Fruit fly (Drosophila melanogaster) whole organism, larva: Measurements from ENCODE around the gene CG18558.
A peak's percentile ranks its signal among the peaks of the same experiment; 100 is the strongest.

Experiments
- noc ChIP-seq: fragments of 200-800 bp; sonication (Bioruptor generic); optimal IDR thresholded peaks from 3 replicates; lab custom pipeline; 2019; ENCODE audit warnings: missing biosample characterization, mild to moderate bottlenecking, missing genetic modification characterization, moderate library complexity

Gene CG18558

DNA sequence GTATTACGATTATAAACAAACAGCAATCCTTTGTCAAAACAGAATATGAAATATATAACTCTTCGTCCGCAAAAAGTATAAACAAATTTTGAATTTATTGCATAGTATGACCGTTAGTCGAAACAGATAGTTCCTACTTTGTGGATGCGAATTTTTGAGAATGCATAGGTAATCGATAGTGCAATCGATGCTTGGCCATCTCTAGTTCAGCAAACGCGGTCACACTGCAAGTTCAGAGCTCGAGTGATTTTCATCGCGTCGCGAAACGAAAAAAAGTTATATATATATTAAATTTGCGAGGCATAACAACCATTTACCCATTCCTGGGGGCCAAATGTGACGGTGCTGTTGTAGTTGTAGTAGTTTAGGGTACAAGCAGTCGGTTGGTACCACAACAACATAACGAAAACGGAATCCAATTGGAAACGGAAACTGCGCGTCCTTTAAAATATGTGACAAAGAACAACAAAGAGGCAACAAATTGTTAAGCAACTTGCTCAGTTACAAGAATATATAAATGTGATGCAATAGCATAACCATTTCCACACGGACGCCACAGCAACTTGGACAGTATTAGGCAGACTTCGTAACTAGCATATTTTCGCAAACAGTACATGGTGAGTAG, 12.8 kb upstream of the CG18558 start, which contains the start of gene CG2991:
Gene CG2991 (plus strand): TSS at position 205 of the 625 bp plus-strand sequence.
- TF ChIP-seq noc = peak; percentile 21

DNA sequence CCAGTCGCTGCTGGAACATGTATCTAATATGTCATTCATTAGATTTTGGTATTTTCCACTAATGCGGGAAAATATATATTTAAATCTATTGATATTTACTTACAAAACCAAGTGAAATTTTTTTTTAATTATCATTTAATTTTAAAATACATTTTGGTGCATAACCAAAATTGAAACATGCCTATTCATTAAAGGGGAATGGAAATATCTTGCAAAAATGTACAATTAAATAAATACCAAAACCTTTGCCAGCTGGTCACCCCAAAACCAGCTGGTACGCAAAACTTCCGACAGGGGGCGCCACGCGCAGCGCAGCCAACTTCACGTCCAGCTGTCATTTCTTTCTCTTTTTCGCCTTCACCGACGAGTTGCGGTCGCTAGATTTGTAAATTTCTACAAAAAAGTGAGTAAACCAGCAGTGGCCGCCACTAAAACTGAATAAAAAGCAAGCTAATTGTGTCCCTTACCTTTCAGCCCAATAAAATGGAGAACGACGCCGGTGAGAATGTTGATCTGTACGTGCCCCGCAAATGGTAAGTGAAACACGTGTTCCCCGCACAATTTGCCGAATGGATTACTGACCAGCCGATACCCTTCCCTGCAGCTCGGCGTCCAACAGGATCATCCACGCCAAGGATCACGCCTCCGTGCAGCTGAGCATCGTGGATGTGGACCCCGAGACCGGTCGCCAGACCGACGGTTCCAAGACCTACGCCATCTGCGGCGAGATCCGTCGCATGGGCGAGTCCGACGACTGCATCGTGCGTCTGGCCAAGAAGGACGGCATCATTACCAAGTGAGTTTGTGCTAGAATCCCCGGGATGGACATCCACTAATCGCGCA, 11.7 kb upstream of the CG18558 start, which contains the start of the genes CG3104 and RpS21:
Gene CG3104 (minus strand): TSS at position 6 of the 843 bp plus-strand sequence.
Gene RpS21 (plus strand): TSS at position 298 of the 843 bp plus-strand sequence.
- TF ChIP-seq noc = peak; percentile 42

DNA sequence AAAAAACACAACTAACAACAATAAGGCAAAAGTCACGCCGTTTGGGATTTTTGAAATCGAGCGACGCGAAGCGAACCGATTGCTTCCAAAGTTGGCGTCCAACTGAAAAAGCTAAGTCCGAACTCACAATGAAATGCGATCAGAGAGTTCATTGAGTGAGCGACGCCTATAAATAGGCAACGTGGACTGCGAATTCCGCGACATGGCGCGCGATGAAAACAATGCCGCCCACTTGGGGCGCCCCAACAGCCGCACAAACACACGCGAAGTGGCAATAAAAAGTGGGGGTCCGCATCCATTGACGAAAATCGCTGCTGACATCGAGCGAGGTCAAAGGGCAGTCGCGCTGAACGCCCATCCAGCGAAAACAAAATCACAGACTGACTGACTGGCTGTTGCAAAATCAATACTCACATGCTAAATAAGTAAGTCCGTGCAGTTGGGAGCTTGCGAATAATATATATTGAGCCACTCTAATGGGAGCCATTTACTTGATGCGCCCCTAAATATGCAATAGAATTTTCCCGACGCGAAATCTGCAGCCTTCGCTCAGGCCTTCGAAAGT, 11.0 kb upstream of the CG18558 start:
- TF ChIP-seq noc = no peak

DNA sequence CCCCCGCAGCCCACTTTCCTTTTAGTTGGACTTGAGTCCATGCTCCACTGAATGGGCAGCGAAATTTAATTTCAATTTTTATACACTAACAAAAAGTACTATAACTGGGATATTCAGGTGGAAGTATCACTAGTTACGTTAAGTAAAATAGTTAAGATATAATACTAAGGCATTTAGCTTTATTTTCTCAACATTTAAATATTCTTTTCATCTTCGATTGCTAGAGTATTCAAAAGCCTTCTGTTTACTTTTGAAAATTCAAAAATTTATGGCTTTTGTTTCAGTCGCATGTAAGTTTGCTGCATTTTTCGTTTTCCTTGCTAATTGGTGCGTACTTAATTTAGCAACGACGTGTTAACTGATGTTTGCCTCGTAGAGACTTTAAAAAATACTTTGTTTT, 7.3 kb upstream of the CG18558 start:
- no peak for TF ChIP-seq noc

DNA sequence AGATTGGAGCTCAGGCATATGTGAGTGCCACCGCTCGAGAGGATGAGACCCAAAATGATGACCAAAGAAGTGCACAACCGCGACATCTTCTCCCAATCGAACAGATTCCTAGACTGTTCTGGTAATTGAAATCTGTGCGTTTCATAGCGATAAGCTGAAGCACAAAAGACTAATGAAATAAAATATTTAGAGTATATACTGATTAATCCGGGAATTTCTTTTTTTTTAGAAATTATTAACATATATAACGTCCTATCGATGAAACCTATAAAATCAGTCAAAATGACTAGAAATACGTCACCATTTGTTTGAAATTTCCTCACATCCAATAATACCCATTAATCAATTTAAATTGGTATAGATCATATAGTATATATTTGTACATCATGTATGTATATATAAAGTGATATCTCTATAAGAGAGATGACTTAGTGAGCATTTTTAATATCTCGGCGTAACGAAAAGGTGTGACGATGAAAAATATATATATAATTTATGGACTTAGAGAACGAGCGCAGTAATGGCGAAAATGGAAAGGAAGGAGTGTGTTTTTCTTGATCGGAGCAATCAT, 2.9 kb upstream of the CG18558 start, which contains the start of the genes CG3117 and CG2983:
Gene CG3117 (minus strand): TSS at position 101 of the 571 bp plus-strand sequence.
Gene CG2983 (plus strand): TSS at position 521 of the 571 bp plus-strand sequence.
- TF ChIP-seq noc = no peak

DNA sequence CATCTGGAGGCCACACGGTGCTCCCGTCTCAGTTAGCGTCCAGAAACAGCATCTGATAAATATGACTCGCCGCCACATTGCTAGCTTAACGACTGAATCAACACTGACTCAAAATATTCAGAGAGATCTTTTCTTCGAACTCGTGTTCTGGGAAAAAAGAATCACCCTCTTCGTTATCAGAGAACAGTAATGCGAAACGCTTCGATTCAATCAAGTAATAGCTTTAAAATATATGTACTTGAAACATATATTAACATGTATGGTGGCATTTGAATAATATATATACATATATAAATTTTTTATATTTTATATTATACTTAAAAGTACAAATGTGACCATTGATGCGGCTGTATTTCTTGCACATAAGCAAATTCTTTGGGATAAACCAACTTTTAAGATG, 1.3 kb upstream of the CG18558 start, which contains the start of gene CG18557:
Gene CG18557 (minus strand): TSS at position 101 of the 400 bp plus-strand sequence.
- TF ChIP-seq noc = no peak

DNA sequence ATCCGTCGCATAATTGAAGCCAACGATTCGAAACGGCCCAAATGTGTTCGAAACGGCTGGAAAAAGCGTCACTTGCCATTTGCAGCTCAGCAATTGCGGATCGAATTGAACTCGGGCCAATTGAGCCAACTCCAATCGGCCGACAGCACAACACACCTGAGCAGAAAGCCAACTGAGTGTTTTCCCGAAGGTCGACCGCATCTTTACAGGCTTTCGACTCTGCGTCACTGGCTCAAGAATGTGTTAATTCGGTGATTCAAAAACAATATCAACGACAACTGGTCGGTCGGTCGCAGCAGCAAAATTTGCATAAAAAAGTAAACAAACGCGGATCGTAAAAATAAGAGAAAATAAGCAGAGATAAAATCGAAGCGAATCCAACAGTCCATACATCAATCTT, 4.0 kb downstream of the CG18558 start:
- TF ChIP-seq noc = no peak

DNA sequence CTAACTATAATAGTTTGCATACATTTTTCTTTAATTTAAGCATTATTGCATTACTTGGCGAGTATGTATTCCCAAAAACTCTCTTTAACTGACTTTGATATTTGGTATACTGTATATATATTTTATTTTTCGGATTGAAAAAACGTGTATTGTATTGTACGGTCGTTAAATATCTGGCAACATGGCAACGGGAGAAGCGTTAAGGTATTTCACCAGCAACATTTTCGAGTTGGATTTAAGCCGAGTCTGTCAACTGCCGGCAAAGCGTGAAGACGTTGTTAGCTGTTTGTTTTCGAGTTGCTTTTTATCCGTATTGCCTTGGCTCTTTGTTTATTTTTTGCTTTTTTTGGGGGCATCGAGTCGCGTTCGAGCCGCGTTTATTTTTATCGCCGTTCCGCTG, 4.5 kb downstream of the CG18558 start, which contains the start of gene CG2975:
Gene CG2975 (plus strand): TSS at position 275 of the 400 bp plus-strand sequence.
- TF ChIP-seq noc = no peak

DNA sequence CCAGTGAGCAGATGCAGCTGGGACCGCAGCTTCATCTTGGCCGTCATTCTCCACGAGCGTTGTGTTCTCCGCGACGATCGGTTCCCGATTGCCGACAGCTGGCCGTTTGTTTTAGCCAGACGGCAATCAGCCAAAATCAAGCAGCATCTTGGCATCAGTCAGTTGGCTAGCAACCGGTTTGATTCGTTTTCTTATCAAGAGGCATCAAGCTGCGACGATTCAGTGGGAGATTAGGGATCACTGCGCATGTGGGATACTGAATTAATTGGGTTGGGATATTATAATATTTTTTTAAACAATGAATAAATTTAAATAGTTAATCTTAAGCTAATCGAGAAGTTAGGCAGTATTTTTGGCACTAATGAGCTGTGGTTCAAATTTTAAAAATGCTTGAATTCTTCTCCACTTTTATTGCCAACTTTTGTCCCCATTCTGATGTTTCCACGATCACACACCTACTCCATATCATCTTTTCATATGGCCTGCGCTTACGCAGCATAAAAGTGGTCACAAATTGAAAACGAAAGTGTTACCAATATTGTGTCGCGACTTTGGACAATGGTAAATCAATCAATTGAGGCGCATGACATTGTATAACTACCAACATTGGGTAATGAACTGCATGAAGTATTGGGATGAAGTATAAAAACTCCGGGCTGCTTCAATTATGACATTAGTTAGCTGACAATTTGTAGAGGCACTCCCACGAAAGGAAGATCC, 6.4 kb downstream of the CG18558 start, which contains the start of the genes CG3119 and Cpr23B:
Gene CG3119 (minus strand): TSS at position 92 of the 720 bp plus-strand sequence.
Gene Cpr23B (plus strand): TSS at position 670 of the 720 bp plus-strand sequence.
- TF ChIP-seq noc = no peak

DNA sequence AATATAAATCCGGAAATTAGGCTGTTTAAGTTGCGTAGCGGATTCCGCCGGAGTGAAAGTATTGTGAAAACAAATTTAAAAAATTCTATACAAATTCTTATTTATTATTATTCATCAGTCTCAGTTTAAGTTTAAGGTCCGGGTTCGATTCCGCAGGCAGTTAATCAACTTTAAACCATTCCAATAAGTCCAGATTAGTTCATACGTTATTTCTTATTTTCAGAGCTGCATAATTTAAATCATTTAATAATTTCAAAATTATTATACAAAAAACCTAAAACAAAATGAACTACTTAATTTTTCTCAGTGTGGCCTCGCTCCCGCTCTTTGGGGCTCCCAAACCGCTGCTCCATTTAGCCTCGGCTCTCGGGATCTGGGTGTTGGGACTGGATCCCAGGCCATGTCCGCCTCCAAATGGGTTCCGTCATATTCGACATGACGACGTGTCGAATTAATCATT, 13.9 kb downstream of the CG18558 start:
- TF ChIP-seq noc = peak; percentile 91

DNA sequence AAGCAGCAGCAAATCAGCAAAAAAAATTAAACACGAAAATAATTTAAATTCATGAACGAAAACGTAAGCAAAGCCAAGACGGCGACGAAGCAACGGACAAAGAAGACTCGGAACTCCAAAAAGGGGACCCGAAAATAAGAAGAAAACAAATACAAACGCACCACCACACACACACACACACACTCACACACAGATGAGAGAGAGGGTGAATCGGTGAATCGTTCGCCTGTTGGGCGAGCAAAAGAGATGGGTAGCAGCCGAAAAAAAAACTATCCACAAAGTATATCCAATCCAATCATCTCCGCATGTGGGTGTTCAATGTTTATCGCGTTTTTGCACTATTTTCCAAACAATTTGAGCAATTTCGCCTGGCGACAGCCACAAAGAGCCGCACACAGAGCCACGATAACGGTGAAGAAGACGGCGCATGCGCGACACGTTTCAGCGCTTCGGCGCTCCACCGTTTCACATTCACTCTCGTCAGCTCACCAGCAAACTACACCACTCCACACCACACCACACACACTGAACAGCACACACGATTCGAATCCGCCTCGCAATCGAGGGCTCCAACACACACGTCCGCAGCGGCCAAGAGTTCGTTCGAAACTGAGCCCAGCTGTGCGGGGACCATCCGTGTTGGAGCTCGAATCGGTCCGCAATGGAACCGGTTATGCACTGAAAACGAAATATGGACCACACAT, 14.5 kb downstream of the CG18558 start, which contains the start of gene Duox:
Gene Duox (minus strand): TSS at position 612 of the 704 bp plus-strand sequence.
- TF ChIP-seq noc = no peak

DNA sequence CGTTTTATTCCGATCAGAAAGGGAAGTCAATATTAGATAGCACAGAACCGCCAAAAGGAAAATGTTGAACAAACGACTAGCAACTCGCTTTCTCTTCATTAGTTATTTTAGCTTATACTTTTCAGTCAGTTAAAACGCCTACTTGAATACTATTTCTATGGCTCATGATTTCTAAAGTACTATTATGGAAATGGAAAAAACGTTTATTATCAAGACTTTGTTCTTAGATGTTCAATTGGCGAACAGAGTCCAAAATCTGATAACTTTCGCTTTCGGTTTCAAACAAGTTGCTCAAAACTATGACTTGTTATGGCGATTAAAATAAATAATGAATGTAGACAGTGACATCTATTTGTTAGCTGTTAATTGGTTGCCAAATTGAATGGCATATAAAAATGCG, 18.9 kb downstream of the CG18558 start, which contains the start of gene CG3123:
Gene CG3123 (minus strand): TSS at position 101 of the 400 bp plus-strand sequence.
- no peak for TF ChIP-seq noc

DNA sequence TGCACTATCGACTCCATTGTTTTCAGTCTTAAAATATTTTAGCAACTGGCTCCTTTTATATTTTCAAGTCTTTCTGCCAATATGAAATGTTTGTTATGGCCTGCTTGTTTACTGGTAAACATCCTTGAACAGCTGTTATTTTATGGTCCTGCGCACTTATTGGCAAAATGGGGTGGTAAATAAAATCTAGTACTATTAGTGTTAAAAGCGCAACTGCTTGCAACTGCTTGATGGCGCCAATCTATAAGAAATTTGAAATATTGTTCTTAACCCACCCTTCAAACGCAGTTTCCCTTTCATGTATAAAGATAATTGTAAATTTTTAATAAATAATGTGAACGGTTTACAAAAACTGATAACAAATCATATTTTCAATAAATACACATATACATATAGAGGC, 28.6 kb downstream of the CG18558 start, which contains the start of gene G6P:
Gene G6P (minus strand): TSS at position 88 of the 400 bp plus-strand sequence.
- TF ChIP-seq noc = no peak

DNA sequence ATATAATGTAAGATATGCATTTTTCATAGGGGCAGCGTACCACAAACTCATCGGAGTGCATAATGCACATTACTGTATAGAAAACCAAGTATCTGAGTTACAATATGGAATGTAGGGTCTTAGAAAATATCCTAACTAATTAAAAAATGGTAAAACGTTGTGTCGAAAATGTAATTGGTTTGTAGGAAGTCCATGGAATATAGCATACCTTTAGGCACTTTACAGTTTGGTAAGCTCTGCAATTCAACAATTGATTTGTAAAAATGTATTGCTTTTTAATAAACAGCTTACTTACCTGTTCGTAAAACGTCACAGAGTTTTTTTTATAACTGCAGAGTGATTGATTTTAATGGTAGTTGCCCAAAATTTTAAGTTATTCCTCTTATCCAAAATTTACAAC, 32.2 kb downstream of the CG18558 start, which contains the start of gene CG2964:
Gene CG2964 (plus strand): TSS at position 301 of the 400 bp plus-strand sequence.
- TF ChIP-seq noc = no peak
